Fruit fly (Drosophila melanogaster): Measurements from ENCODE around the gene mub.

mub gene

DNA sequence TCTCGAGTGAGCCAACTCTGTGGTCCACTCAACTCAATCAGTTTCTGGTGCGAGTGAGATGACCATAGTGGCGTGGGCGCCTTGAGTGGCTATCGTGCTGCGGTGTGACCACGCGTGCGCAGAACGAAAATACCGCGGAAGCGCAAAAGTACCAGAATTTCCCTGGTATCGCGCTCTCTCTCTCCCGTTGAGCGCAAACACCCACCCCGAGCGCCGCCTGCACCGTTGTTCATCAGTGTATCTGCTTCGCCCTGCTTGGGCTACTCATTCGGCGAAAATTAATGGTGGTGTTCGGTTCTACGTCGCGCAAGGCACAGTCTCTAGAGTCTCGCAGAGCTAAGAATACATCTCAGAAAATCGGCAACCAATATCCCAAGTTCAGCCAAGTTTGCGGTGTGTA lies 34.8 kb downstream of the mub start (continued):
- TF ChIP-seq kah (GFP tag; optimal IDR thresholded peaks at IDR 0.05) (no peak), cato (GFP tag; optimal IDR thresholded peaks at IDR 0.05; ENCODE audit: borderline replicate concordance) (no peak), Gsc (GFP tag; IDR thresholded peaks at IDR 0.05) (no peak), Eip74EF (GFP tag; optimal IDR thresholded peaks at IDR 0.05) (peak in 1 of 2 experiments; percentile 33), hbn (GFP tag; IDR thresholded peaks at IDR 0.05; ENCODE audit: partially characterized antibody) (peak; percentile 52), CG2712 (tag; optimal IDR thresholded peaks at IDR 0.05) (peak; percentile 26), corto (GFP tag; optimal IDR thresholded peaks at IDR 0.05) (no peak), maf-S (GFP tag; optimal IDR thresholded peaks at IDR 0.05) (peak; percentile 12), pzg (GFP tag; optimal IDR thresholded peaks at IDR 0.05) (peak; percentile 68), ttk (GFP tag; IDR thresholded peaks at IDR 0.05) (peak; percentile 34; the same call in 1 of the 2 replicates), CG4617 (GFP tag; optimal IDR thresholded peaks at IDR 0.05; ENCODE audit: borderline replicate concordance) (peak; percentile 27), Xrp1 (GFP tag; IDR thresholded peaks at IDR 0.05) (peak; percentile 26; the same call in 1 of the 2 replicates), Sin3A (optimal IDR thresholded peaks at IDR 0.05) (no peak), pros (GFP tag; optimal IDR thresholded peaks at IDR 0.05) (peak; percentile 78), Hmr (GFP tag; optimal IDR thresholded peaks at IDR 0.05) (peak; percentile 63), org-1 (GFP tag; optimal IDR thresholded peaks at IDR 0.05) (no peak), dmrt11E (tag; optimal IDR thresholded peaks at IDR 0.05) (no peak), row (GFP tag; IDR thresholded peaks at IDR 0.05) (peak; percentile 51; the same call in 1 of the 3 replicates), unpg (GFP tag; optimal IDR thresholded peaks at IDR 0.05) (peak; percentile 16), sens-2 (GFP tag; IDR thresholded peaks at IDR 0.05) (0 out of 2 replicates have a peak, but pooled peaks have one; percentile 47), dysf (GFP tag; IDR thresholded peaks at IDR 0.05) (no peak; the same call in 2 of the 3 replicates), wek (GFP tag; optimal IDR thresholded peaks at IDR 0.05) (peak; percentile 55), CG17568 (GFP tag; optimal IDR thresholded peaks at IDR 0.05) (no peak), bowl (GFP tag; IDR thresholded peaks at IDR 0.05) (peak; percentile 23; the same call in 1 of the 2 replicates), CG11247 (GFP tag; IDR thresholded peaks at IDR 0.05) (no peak), CG8924 (tag; optimal IDR thresholded peaks at IDR 0.05) (peak; percentile 43), tin (GFP tag; optimal IDR thresholded peaks at IDR 0.05) (no peak), CG7745 (tag; optimal IDR thresholded peaks at IDR 0.05) (no peak), CG10267 (tag; optimal IDR thresholded peaks at IDR 0.05) (peak; percentile 31), h (optimal IDR thresholded peaks at IDR 0.05) (no peak), gce (GFP tag; IDR thresholded peaks at IDR 0.05) (peak; percentile 69; the same call in 2 of the 3 replicates), grn (GFP tag; optimal IDR thresholded peaks at IDR 0.05) (no peak), HmgZ (tag; optimal IDR thresholded peaks at IDR 0.05) (peak; percentile 61), zfh1 (GFP tag; IDR thresholded peaks at IDR 0.05) (peak; percentile 54; the same call in 2 of the 3 replicates), CG11560 (tag; IDR thresholded peaks at IDR 0.05) (no peak), Side (GFP tag; optimal IDR thresholded peaks at IDR 0.05) (peak; percentile 37), slou (GFP tag; optimal IDR thresholded peaks at IDR 0.05) (no peak), gro (GFP tag; optimal IDR thresholded peaks at IDR 0.05) (peak; percentile 9), phol (tag; optimal IDR thresholded peaks at IDR 0.05) (no peak), Mrtf (GFP tag; IDR thresholded peaks at IDR 0.05) (no peak), z (GFP tag; IDR thresholded peaks at IDR 0.05) (peak; percentile 100), en (GFP tag; optimal IDR thresholded peaks at IDR 0.05) (no peak), CG12219 (GFP tag; optimal IDR thresholded peaks at IDR 0.05) (no peak), ftz-f1 (GFP tag; optimal IDR thresholded peaks at IDR 0.05) (peak; percentile 59), CG10654 (GFP tag; optimal IDR thresholded peaks at IDR 0.05) (no peak), CG6765 (GFP tag; optimal IDR thresholded peaks at IDR 0.05) (peak; percentile 38), tap (tag; optimal IDR thresholded peaks at IDR 0.05) (peak; percentile 43), CG10147 (GFP tag; optimal IDR thresholded peaks at IDR 0.05) (peak; percentile 39), CG17328 (GFP tag; IDR thresholded peaks at IDR 0.05) (peak; percentile 54), nom (GFP tag; optimal IDR thresholded peaks at IDR 0.05) (peak; percentile 85), nau (GFP tag; optimal IDR thresholded peaks at IDR 0.05) (no peak)

All from whole organism, embryonic.